Fruit fly (Drosophila melanogaster): ENCODE results near the gene spd-2.
A peak's percentile ranks its signal among the peaks of the same experiment; 100 is the strongest.

spd-2 gene

dm6 chr3L:16567495-16567894, 27.3 kb downstream of the spd-2 start:
- TF ChIP-seq N (GFP tag; optimal IDR thresholded peaks at IDR 0.05) (no peak), Abd-B (GFP tag; optimal IDR thresholded peaks at IDR 0.05) (no peak), usp (GFP tag; optimal IDR thresholded peaks at IDR 0.05) (no peak), Hnf4 (GFP tag; optimal IDR thresholded peaks at IDR 0.05) (no peak), Jra (GFP tag; optimal IDR thresholded peaks at IDR 0.05) (no peak), sv (GFP tag; optimal IDR thresholded peaks at IDR 0.05) (peak; percentile 14)

- TF ChIP-seq Abd-B (GFP tag; optimal IDR thresholded peaks at IDR 0.05): no peak
These were observed 28.1 kb downstream of the spd-2 start, which contains the start of gene UQCR-6.4L for dm6 chr3L:16566700-16567221. UQCR-6.4L (plus strand) TSS chr3L:16566750.

DNA sequence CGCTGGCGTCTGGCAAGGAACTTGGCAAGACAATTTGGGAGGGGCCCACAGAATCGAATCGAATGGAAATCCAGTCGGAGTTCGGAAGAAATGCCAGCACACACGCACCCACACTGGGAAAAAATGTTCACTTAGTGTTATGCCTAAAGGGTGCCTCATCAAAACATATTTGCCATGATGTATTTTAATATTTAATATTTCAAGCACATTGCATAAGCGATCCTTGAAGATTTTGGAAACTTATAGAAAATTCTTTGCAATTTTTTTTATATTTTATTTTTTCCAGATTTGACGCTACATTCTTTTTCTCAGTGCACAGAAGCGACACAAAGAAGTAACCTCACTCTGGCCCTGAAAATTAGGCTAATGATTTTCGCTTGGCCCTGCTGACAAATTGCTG, 28.7 kb downstream of the spd-2 start:
- TF ChIP-seq dmrt93B (GFP tag; optimal IDR thresholded peaks at IDR 0.05) (no peak), dl (GFP tag; optimal IDR thresholded peaks at IDR 0.05; ENCODE audit: insufficient read depth in 1 of 2, partially characterized antibody in 2 of 2) (no peak), CG32264 (GFP tag; optimal IDR thresholded peaks at IDR 0.05) (no peak), Myc (optimal IDR thresholded peaks at IDR 0.05) (no peak), Mio (GFP tag; optimal IDR thresholded peaks at IDR 0.05) (no peak), rgr (GFP tag; optimal IDR thresholded peaks at IDR 0.05) (no peak), sv (GFP tag; optimal IDR thresholded peaks at IDR 0.05) (no peak), lola (GFP tag; optimal IDR thresholded peaks at IDR 0.05) (no peak), fru (GFP tag; optimal IDR thresholded peaks at IDR 0.05) (no peak), br (GFP tag; optimal IDR thresholded peaks at IDR 0.05) (no peak), usp (GFP tag; optimal IDR thresholded peaks at IDR 0.05) (no peak), Dfd (GFP tag; optimal IDR thresholded peaks at IDR 0.05) (no peak), N (GFP tag; optimal IDR thresholded peaks at IDR 0.05) (no peak), foxo (GFP tag; optimal IDR thresholded peaks at IDR 0.05) (no peak), woc (GFP tag; optimal IDR thresholded peaks at IDR 0.05) (no peak), psq (GFP tag; optimal IDR thresholded peaks at IDR 0.05) (no peak), pan (optimal IDR thresholded peaks at IDR 0.05) (no peak)

- TF ChIP-seq foxo (GFP tag; optimal IDR thresholded peaks at IDR 0.05) (peak in 1 of 2 experiments; percentile 4), tai (GFP tag; optimal IDR thresholded peaks at IDR 0.05) (no peak)
These were observed 31.5 kb downstream of the spd-2 start for dm6 chr3L:16563361-16563760.

- TF ChIP-seq Mio (GFP tag; optimal IDR thresholded peaks at IDR 0.05): no peak
- TF ChIP-seq Sp1 (GFP tag; optimal IDR thresholded peaks at IDR 0.05): no peak
- TF ChIP-seq sage (GFP tag; optimal IDR thresholded peaks at IDR 0.05): no peak
- no peak for TF ChIP-seq CG9705 (GFP tag; optimal IDR thresholded peaks at IDR 0.05)
- no peak for TF ChIP-seq HLH106 (tag; optimal IDR thresholded peaks at IDR 0.05)
- no peak for TF ChIP-seq Hnf4 (GFP tag; optimal IDR thresholded peaks at IDR 0.05)
- TF ChIP-seq GATAd (GFP tag; optimal IDR thresholded peaks at IDR 0.05): no peak
- no peak for TF ChIP-seq foxo (GFP tag; optimal IDR thresholded peaks at IDR 0.05)
- no peak for TF ChIP-seq Dfd (GFP tag; optimal IDR thresholded peaks at IDR 0.05)
- no peak for TF ChIP-seq Myc (optimal IDR thresholded peaks at IDR 0.05)
- no peak for TF ChIP-seq lola (GFP tag; optimal IDR thresholded peaks at IDR 0.05)
- TF ChIP-seq Dif (GFP tag; optimal IDR thresholded peaks at IDR 0.05; ENCODE audit: partially characterized antibody): no peak
These were observed 38.3 kb downstream of the spd-2 start, which contains the start of gene CG4229 for dm6 chr3L:16556523-16556922. CG4229 (plus strand) TSS chr3L:16556823.

dm6 chr3L:16546159-16546558, 48.7 kb downstream of the spd-2 start:
- TF ChIP-seq foxo (GFP tag; optimal IDR thresholded peaks at IDR 0.05): no peak
- TF ChIP-seq OdsH (GFP tag; optimal IDR thresholded peaks at IDR 0.05): no peak
- no peak for TF ChIP-seq rgr (GFP tag; optimal IDR thresholded peaks at IDR 0.05)
- no peak for TF ChIP-seq Jra (GFP tag; optimal IDR thresholded peaks at IDR 0.05)
- TF ChIP-seq dsf (GFP tag; optimal IDR thresholded peaks at IDR 0.05; ENCODE audit: borderline replicate concordance): no peak
- no peak for TF ChIP-seq ey (GFP tag; optimal IDR thresholded peaks at IDR 0.05)
- TF ChIP-seq Hr83 (GFP tag; optimal IDR thresholded peaks at IDR 0.05; ENCODE audit: poor library complexity, severe bottlenecking): no peak
- TF ChIP-seq Mio (GFP tag; optimal IDR thresholded peaks at IDR 0.05): no peak
- no peak for TF ChIP-seq HLH106 (tag; optimal IDR thresholded peaks at IDR 0.05)
- TF ChIP-seq fru (GFP tag; optimal IDR thresholded peaks at IDR 0.05): no peak
- no peak for TF ChIP-seq Abd-B (GFP tag; optimal IDR thresholded peaks at IDR 0.05)
- no peak for TF ChIP-seq Dif (GFP tag; optimal IDR thresholded peaks at IDR 0.05; ENCODE audit: partially characterized antibody)
- no peak for TF ChIP-seq psq (GFP tag; optimal IDR thresholded peaks at IDR 0.05)
- no peak for TF ChIP-seq pan (optimal IDR thresholded peaks at IDR 0.05)
- no peak for TF ChIP-seq h (GFP tag; optimal IDR thresholded peaks at IDR 0.05)
- no peak for TF ChIP-seq Hnf4 (GFP tag; optimal IDR thresholded peaks at IDR 0.05)

Measured in whole organism, wandering third instar larva.